Worm (Caenorhabditis elegans): Measurements from ENCODE around the gene F26G1.15.

F26G1.15 gene

ce11 chrII:4793320-4793719 lies 3.2 kb downstream of the F26G1.15 start:
- no peak for TF ChIP-seq pha-4 (tag; optimal IDR thresholded peaks at IDR 0.05)
- 0 out of 2 replicates have a peak, but pooled peaks have one; percentile 12 for TF ChIP-seq attf-6 (GFP tag; IDR thresholded peaks at IDR 0.05)
- no peak for TF ChIP-seq Y95B8A.8 (GFP tag; IDR thresholded peaks at IDR 0.05)
- no peak for TF ChIP-seq nfyb-1 (GFP tag; IDR thresholded peaks at IDR 0.05)
- no peak for TF ChIP-seq ztf-22 (GFP tag; optimal IDR thresholded peaks at IDR 0.05)
- no peak for TF ChIP-seq ccch-3 (GFP tag; optimal IDR thresholded peaks at IDR 0.05)
- TF ChIP-seq cebp-1 (GFP tag; IDR thresholded peaks at IDR 0.05) = no peak
- no peak for TF ChIP-seq cebp-1 (tag; optimal IDR thresholded peaks at IDR 0.05)

ce11 chrII:4795461-4795860 lies 5.4 kb downstream of the F26G1.15 start, which contains the start of gene C33F10.4:
C33F10.4 (plus strand) TSS chrII:4795761.
- no peak for TF ChIP-seq lir-1 (GFP tag; conservative IDR thresholded peaks at IDR 0.05)
- no peak for TF ChIP-seq ztf-25 (GFP tag; IDR thresholded peaks at IDR 0.05)
- no peak for TF ChIP-seq mcd-1 (GFP tag; IDR thresholded peaks at IDR 0.05)
- TF ChIP-seq egl-18 (GFP tag; IDR thresholded peaks at IDR 0.05) = no peak
- no peak for TF ChIP-seq sea-2 (GFP tag; IDR thresholded peaks at IDR 0.05)
- TF ChIP-seq ztf-18 (tag; optimal IDR thresholded peaks at IDR 0.05) = no peak
- TF ChIP-seq let-526 (GFP tag; IDR thresholded peaks at IDR 0.05) = no peak
- no peak for TF ChIP-seq hmg-1.2 (GFP tag; IDR thresholded peaks at IDR 0.05)
- no peak for TF ChIP-seq ceh-79 (tag; optimal IDR thresholded peaks at IDR 0.05)
- TF ChIP-seq tbx-9 (tag; optimal IDR thresholded peaks at IDR 0.05; ENCODE audit: borderline replicate concordance) = no peak
- no peak for TF ChIP-seq let-607 (tag; optimal IDR thresholded peaks at IDR 0.05)
- TF ChIP-seq efl-1 (GFP tag; optimal IDR thresholded peaks at IDR 0.05) = no peak
- no peak for TF ChIP-seq dox-1 (GFP tag; IDR thresholded peaks at IDR 0.05)
- TF ChIP-seq ceh-58 (GFP tag; IDR thresholded peaks at IDR 0.05) = no peak

DNA sequence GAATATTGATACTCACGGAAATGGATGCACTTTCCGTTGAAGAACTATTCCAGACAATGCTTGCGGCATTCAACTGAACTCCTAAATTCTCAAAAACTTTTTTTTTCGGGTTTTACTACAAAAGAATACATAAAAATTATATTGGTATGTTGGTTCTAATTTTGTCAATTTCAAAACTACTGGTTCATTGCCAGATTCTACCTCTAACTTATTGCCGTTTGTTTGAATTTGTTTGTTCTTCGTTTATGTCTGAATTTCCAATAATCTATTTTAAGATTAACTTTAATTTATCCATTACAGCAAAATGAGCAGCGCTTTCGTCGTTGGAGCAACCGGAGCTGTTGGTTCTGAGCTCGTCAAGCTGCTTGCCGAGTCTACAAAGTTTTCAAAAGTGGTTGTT lies 7.0 kb downstream of the F26G1.15 start, which contains the start of gene C33F10.14:
C33F10.14 (plus strand) TSS at position 301 of the 400 bp plus-strand sequence.
- TF ChIP-seq madf-6 (GFP tag; IDR thresholded peaks at IDR 0.05) (no peak), mcd-1 (GFP tag; IDR thresholded peaks at IDR 0.05) (no peak), nfyb-1 (GFP tag; IDR thresholded peaks at IDR 0.05) (no peak), aptf-2 (GFP tag; conservative IDR thresholded peaks at IDR 0.05) (no peak), F52B5.7 (tag; optimal IDR thresholded peaks at IDR 0.05) (no peak), ceh-100 (GFP tag; IDR thresholded peaks at IDR 0.05) (no peak), ztf-18 (tag; optimal IDR thresholded peaks at IDR 0.05) (no peak), ceh-27 (GFP tag; optimal IDR thresholded peaks at IDR 0.05) (no peak), attf-3 (GFP tag; conservative IDR thresholded peaks at IDR 0.05) (no peak), F23B12.7 (tag; optimal IDR thresholded peaks at IDR 0.05; ENCODE audit: insufficient read depth) (no peak), snpc-3.4 (tag; optimal IDR thresholded peaks at IDR 0.05) (no peak), hrde-1 (tag; optimal IDR thresholded peaks at IDR 0.05; ENCODE audit: borderline replicate concordance) (no peak), rec-8 (tag; optimal IDR thresholded peaks at IDR 0.05) (no peak), B0261.1 (tag; optimal IDR thresholded peaks at IDR 0.05) (no peak), lin-35 (GFP tag; optimal IDR thresholded peaks at IDR 0.05) (no peak), B0336.3 (GFP tag; IDR thresholded peaks at IDR 0.05) (no peak), madf-3 (GFP tag; IDR thresholded peaks at IDR 0.05) (no peak)
